Fruit fly (Drosophila melanogaster): ENCODE data around the gene Alp11.

Alp11 gene

dm6 chrX:15602438-15602837, 14.9 kb downstream of the Alp11 start (continued):
- TF ChIP-seq Doc2 (GFP tag; IDR thresholded peaks at IDR 0.05) (no peak), CG15073 (GFP tag; optimal IDR thresholded peaks at IDR 0.05) (no peak), org-1 (GFP tag; optimal IDR thresholded peaks at IDR 0.05) (no peak), fd3F (GFP tag; optimal IDR thresholded peaks at IDR 0.05) (no peak), CG14667 (GFP tag; IDR thresholded peaks at IDR 0.05) (no peak), pan (optimal IDR thresholded peaks at IDR 0.05) (no peak), pan (GFP tag; optimal IDR thresholded peaks at IDR 0.05 in 1 of 2, IDR thresholded peaks at IDR 0.05 in 1 of 2) (no peak), Hand (GFP tag; optimal IDR thresholded peaks at IDR 0.05) (no peak), row (GFP tag; IDR thresholded peaks at IDR 0.05) (no peak), vnd (GFP tag; IDR thresholded peaks at IDR 0.05; ENCODE audit: partially characterized antibody) (no peak), Mrtf (GFP tag; IDR thresholded peaks at IDR 0.05) (no peak), MTF-1 (GFP tag; optimal IDR thresholded peaks at IDR 0.05; ENCODE audit: borderline replicate concordance) (no peak), Chrac-16 (GFP tag; optimal IDR thresholded peaks at IDR 0.05) (no peak), Xbp1 (GFP tag; optimal IDR thresholded peaks at IDR 0.05) (no peak), crol (GFP tag; IDR thresholded peaks at IDR 0.05) (no peak), pros (GFP tag; optimal IDR thresholded peaks at IDR 0.05) (no peak), CG15696 (tag; optimal IDR thresholded peaks at IDR 0.05) (no peak), YL-1 (GFP tag; optimal IDR thresholded peaks at IDR 0.05) (no peak), CG17802 (tag; optimal IDR thresholded peaks at IDR 0.05) (no peak), CG2129 (GFP tag; IDR thresholded peaks at IDR 0.05; ENCODE audit: partially characterized antibody) (no peak), Meics (GFP tag; optimal IDR thresholded peaks at IDR 0.05) (peak; percentile 29), CG7786 (GFP tag; optimal IDR thresholded peaks at IDR 0.05) (no peak), gsb (GFP tag; IDR thresholded peaks at IDR 0.05) (no peak), toy (GFP tag; IDR thresholded peaks at IDR 0.05) (no peak), E2f2 (GFP tag; IDR thresholded peaks at IDR 0.05) (peak; percentile 27), Hmr (GFP tag; optimal IDR thresholded peaks at IDR 0.05) (no peak), Dip2 (GFP tag; IDR thresholded peaks at IDR 0.05) (no peak), CG12769 (tag; optimal IDR thresholded peaks at IDR 0.05) (peak; percentile 43), esg (GFP tag; conservative IDR thresholded peaks at IDR 0.05) (no peak), CG4820 (GFP tag; optimal IDR thresholded peaks at IDR 0.05) (no peak), phol (tag; optimal IDR thresholded peaks at IDR 0.05) (no peak), pzg (GFP tag; optimal IDR thresholded peaks at IDR 0.05) (no peak), Camta (GFP tag; optimal IDR thresholded peaks at IDR 0.05) (no peak), CG5245 (GFP tag; optimal IDR thresholded peaks at IDR 0.05) (no peak), her (GFP tag; optimal IDR thresholded peaks at IDR 0.05) (no peak), CG11695 (GFP tag; IDR thresholded peaks at IDR 0.05) (no peak), rib (GFP tag; IDR thresholded peaks at IDR 0.05) (no peak), nau (GFP tag; optimal IDR thresholded peaks at IDR 0.05) (peak; percentile 1), CG8388 (GFP tag; optimal IDR thresholded peaks at IDR 0.05) (no peak), CG7839 (tag; optimal IDR thresholded peaks at IDR 0.05) (no peak), zf30C (GFP tag; optimal IDR thresholded peaks at IDR 0.05) (no peak), CrebB (tag; optimal IDR thresholded peaks at IDR 0.05) (peak; percentile 12), salm (tag; optimal IDR thresholded peaks at IDR 0.05) (no peak), CG7928 (GFP tag; optimal IDR thresholded peaks at IDR 0.05) (no peak), fd96Cb (tag; optimal IDR thresholded peaks at IDR 0.05) (no peak), vvl (GFP tag; IDR thresholded peaks at IDR 0.05) (no peak), mam (GFP tag; optimal IDR thresholded peaks at IDR 0.05) (no peak), pnt (GFP tag; optimal IDR thresholded peaks at IDR 0.05) (no peak), Hmx (GFP tag; optimal IDR thresholded peaks at IDR 0.05) (no peak), Bteb2 (GFP tag; optimal IDR thresholded peaks at IDR 0.05) (no peak), Med (GFP tag) (peak; percentile 75), CG17612 (GFP tag; IDR thresholded peaks at IDR 0.05) (no peak), Elba2 (GFP tag; optimal IDR thresholded peaks at IDR 0.05) (no peak)

All from whole organism, embryonic.